Worm (Caenorhabditis elegans) whole organism, L3 larva: ENCODE measurements around the gene F38B7.17.

Experiments used
- ama-1 ChIP-seq: fragments of 150-350 bp; optimal IDR thresholded peaks from 2 replicates; lab custom pipeline; 2018
- ceh-9 ChIP-seq: sonication (generic microtip); optimal IDR thresholded peaks from 2 replicates; lab custom pipeline; 2018; ENCODE audit warnings: missing biosample characterization, missing genetic modification characterization
- elt-2 ChIP-seq: sonication (generic microtip); optimal IDR thresholded peaks from 2 replicates; lab custom pipeline; 2016; ENCODE audit warnings: missing genetic modification reagents, mild to moderate bottlenecking, missing genetic modification characterization, missing compliant biosample characterization
- hmg-11 ChIP-seq: sonication (generic microtip); optimal IDR thresholded peaks from 2 replicates; lab custom pipeline; 2016; ENCODE audit warnings: missing genetic modification characterization, missing compliant biosample characterization
- nhr-25 ChIP-seq: sonication (generic microtip); optimal IDR thresholded peaks from 2 replicates; lab custom pipeline; 2017; ENCODE audit warnings: missing biosample characterization, missing genetic modification characterization
- nhr-77 ChIP-seq: fragments of 150-350 bp; optimal IDR thresholded peaks from 2 replicates; lab custom pipeline; 2014; ENCODE audit warnings: missing biosample characterization, missing genetic modification characterization
- tbx-2 ChIP-seq: sonication (generic microtip); optimal IDR thresholded peaks from 2 replicates; lab custom pipeline; 2016; ENCODE audit warnings: mild to moderate bottlenecking, missing genetic modification characterization, missing compliant biosample characterization

DNA sequence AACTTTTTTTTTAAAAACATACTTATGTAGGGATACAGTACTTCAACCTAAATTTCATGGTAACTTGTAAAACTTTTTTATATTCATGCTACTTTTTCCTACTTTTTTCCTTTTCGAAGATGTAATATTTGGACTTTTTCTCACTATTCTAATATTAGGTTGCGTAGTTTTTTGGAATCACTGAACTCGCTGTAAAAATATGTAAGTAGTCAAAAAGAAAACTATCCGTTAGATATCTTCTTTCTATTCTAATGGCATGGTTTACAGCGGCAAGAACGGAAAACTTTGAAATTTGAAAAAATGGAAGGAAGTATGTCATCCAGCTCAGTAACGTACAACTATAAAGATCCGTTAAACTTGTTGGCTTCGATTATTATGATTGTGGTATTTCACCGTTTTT, 40.7 kb upstream of the F38B7.17 start, which contains the start of gene srx-82:
- TF ChIP-seq nhr-77 (tag; lab: Kevin White, UChicago) (no peak), tbx-2 (no peak), elt-2 (no peak), nhr-25 (tag; lab: Kevin White, UChicago) (no peak), hmg-11 (tag; lab: Kevin White, UChicago) (no peak), ama-1 (lab: Kevin White, UChicago) (no peak), ceh-9 (no peak)
